Worm (Caenorhabditis elegans) whole organism, L4 larva: ENCODE results near the gene fbxa-54.

Source experiments
- D1046.2 ChIP-seq: fragments of 200-800 bp; sonication (Bioruptor generic); IDR thresholded peaks from 2 replicates; pipeline ENCODE4 v1.3.6; 2022; ENCODE audit warnings: missing genetic modification characterization, missing compliant biosample characterization
- daf-16 ChIP-seq, 3 experiments: sonication (generic microtip); optimal IDR thresholded peaks; 2 replicates each; lab custom pipeline; 2016 to 2017; ENCODE audit warnings: missing genetic modification characterization in 3 of 3, missing genetic modification reagents in 3 of 3, mild to moderate bottlenecking in 2 of 3, missing compliant biosample characterization in 2 of 3, missing biosample characterization in 1 of 3, moderate library complexity in 1 of 3
- lin-15B ChIP-seq: fragments of 150-350 bp; sonication (generic microtip); optimal IDR thresholded peaks from 3 replicates; lab custom pipeline; 2014; ENCODE audit warnings: missing biosample characterization, missing genetic modification characterization
- mdl-1 ChIP-seq, 2 experiments: fragments of 150-350 bp in 1 of 2; sonication (generic microtip) in 1 of 2; optimal IDR thresholded peaks; 2 replicates each; lab custom pipeline; 2014 to 2017; ENCODE audit warnings: missing biosample characterization in 2 of 2, missing genetic modification characterization in 2 of 2
- mep-1 ChIP-seq: fragments of 150-350 bp; sonication (generic microtip); optimal IDR thresholded peaks from 3 replicates; lab custom pipeline; 2014; ENCODE audit warnings: missing biosample characterization, missing genetic modification characterization

DNA sequence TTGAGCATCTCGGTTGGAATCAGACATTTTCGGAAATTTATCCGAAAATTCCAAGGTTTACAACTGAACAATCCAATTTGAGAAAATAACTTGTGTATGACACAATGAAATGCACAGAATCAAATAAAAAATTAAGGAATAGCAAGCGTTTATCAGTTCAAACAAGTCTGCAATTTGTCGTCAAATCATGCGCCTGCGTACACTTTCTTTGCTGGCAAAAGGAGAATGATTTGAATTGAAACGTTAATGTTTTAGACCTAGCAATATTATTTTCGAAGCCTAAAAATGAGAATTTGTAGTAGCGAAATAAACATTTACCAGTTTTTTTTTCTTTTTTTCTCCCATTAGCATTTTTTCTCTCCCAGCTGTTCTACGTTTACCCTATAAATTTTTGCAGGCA, 5.7 kb upstream of the fbxa-54 start, which contains the start of the genes fbxa-67 and fbxa-11:
- no peak for TF ChIP-seq mep-1
- no peak for TF ChIP-seq mdl-1 (tag; optimal IDR thresholded peaks at IDR 0.05; lab: Kevin White, UChicago)
- TF ChIP-seq lin-15B (tag; lab: Kevin White, UChicago), result no peak
- no peak for TF ChIP-seq daf-16 (GFP tag; optimal IDR thresholded peaks at IDR 0.05; lab: Kevin White, UChicago)
- no peak for TF ChIP-seq daf-16 (tag; optimal IDR thresholded peaks at IDR 0.05; lab: Kevin White, UChicago)
- no peak for TF ChIP-seq D1046.2 (GFP tag; lab: Robert Waterston, UW)
